Fruit fly (Drosophila melanogaster) whole organism, pupa: ENCODE data around the gene MTF-1.

Experiments
- CG13204 ChIP-seq: fragments of 200-800 bp; sonication (Bioruptor generic); optimal IDR thresholded peaks from 2 replicates; lab custom pipeline; 2018; ENCODE audit warnings: missing biosample characterization, mild to moderate bottlenecking, missing genetic modification characterization, moderate library complexity
- CG14655 ChIP-seq: fragments of 200-800 bp; sonication (Bioruptor generic); optimal IDR thresholded peaks from 3 replicates; lab custom pipeline; 2017; ENCODE audit warnings: mild to moderate bottlenecking, missing biosample characterization, missing genetic modification reagents, missing genetic modification characterization
- CG34367 ChIP-seq: fragments of 200-800 bp; sonication (Bioruptor generic); optimal IDR thresholded peaks from 2 replicates; lab custom pipeline; 2018; ENCODE audit warnings: missing biosample characterization, mild to moderate bottlenecking, missing genetic modification characterization
- CG8301 ChIP-seq: fragments of 200-800 bp; sonication (Bioruptor generic); optimal IDR thresholded peaks from 2 replicates; lab custom pipeline; 2018; ENCODE audit warnings: missing biosample characterization, mild to moderate bottlenecking, missing genetic modification characterization
- D1 ChIP-seq: fragments of 200-800 bp; sonication (Bioruptor generic); optimal IDR thresholded peaks from 2 replicates; lab custom pipeline; 2018; ENCODE audit warnings: missing biosample characterization, mild to moderate bottlenecking, missing genetic modification characterization, moderate library complexity
- EcR ChIP-seq: fragments of 200-800 bp; sonication (Bioruptor generic); optimal IDR thresholded peaks from 3 replicates; lab custom pipeline; 2019; ENCODE audit warnings: missing biosample characterization, missing genetic modification characterization, mild to moderate bottlenecking, moderate library complexity, missing genetic modification reagents
- Pif1B ChIP-seq: fragments of 200-800 bp; sonication (Bioruptor generic); optimal IDR thresholded peaks from 3 replicates; lab custom pipeline; 2016; ENCODE audit warnings: missing biosample characterization, missing genetic modification characterization
- rn ChIP-seq: fragments of 200-800 bp; sonication (Bioruptor generic); IDR thresholded peaks from 2 replicates; pipeline ENCODE4 v1.3.6; 2022; ENCODE audit warnings: missing biosample characterization, missing genetic modification characterization

dm6 chr3L:9419328-9419727 is 10.8 kb upstream of the MTF-1 start:
- TF ChIP-seq D1 (tag; lab: Kevin White, UChicago) = no peak
- TF ChIP-seq CG8301 = peak; percentile 53
- peak; percentile 5 for TF ChIP-seq Pif1B (GFP tag; lab: Kevin White, UChicago)
- TF ChIP-seq CG34367 (tag; lab: Kevin White, UChicago) = peak; percentile 21
- peak; percentile 36 for TF ChIP-seq CG14655 (GFP tag; lab: Kevin White, UChicago)
- TF ChIP-seq CG13204 = no peak
- TF ChIP-seq rn (GFP tag; lab: Robert Waterston, UW) = peak; percentile 60
- TF ChIP-seq EcR = no peak
